Fruit fly (Drosophila melanogaster): Measurements from ENCODE around the gene vn.

- TF ChIP-seq net (GFP tag; optimal IDR thresholded peaks at IDR 0.05), result no peak
- TF ChIP-seq pdm3 (GFP tag; optimal IDR thresholded peaks at IDR 0.05), result no peak
- no peak for TF ChIP-seq CG16779 (tag; optimal IDR thresholded peaks at IDR 0.05)
- no peak for TF ChIP-seq CG1621 (tag; optimal IDR thresholded peaks at IDR 0.05)
- no peak for TF ChIP-seq CG8119 (GFP tag; IDR thresholded peaks at IDR 0.05)
- TF ChIP-seq CG6854 (GFP tag; optimal IDR thresholded peaks at IDR 0.05), result no peak
These were observed 46.3 kb upstream of the vn start for dm6 chr3L:5891812-5892211.

Data from whole organism, prepupa.